Worm (Caenorhabditis elegans) whole organism, midembryonic: Measurements from ENCODE around the gene nhr-178.

Source experiments
- T22C8.4 ChIP-seq: fragments of 200-800 bp; sonication (Bioruptor generic); IDR thresholded peaks from 2 replicates; pipeline ENCODE4 v1.3.6; 2022; ENCODE audit warnings: missing genetic modification characterization, missing compliant biosample characterization
- flt-1 ChIP-seq: fragments of 200-800 bp; sonication (Bioruptor generic); IDR thresholded peaks from 2 replicates; pipeline ENCODE4 v1.3.6; 2022; ENCODE audit warnings: missing genetic modification characterization, missing compliant biosample characterization
- klf-2 ChIP-seq: fragments of 200-800 bp; sonication (Bioruptor generic); conservative IDR thresholded peaks from 2 replicates; pipeline ENCODE4 v1.3.6; 2022; ENCODE audit warnings: missing genetic modification reagents, missing genetic modification characterization, missing compliant biosample characterization
- med-1 ChIP-seq: sonication (generic microtip); optimal IDR thresholded peaks from 2 replicates; lab custom pipeline; 2017; ENCODE audit warnings: missing genetic modification characterization, mild to moderate bottlenecking, missing compliant biosample characterization, antibody characterized with exemption, missing genetic modification reagents; ENCODE audit not compliant: insufficient read depth
- ref-1 ChIP-seq: fragments of 200-800 bp; sonication (Bioruptor generic); conservative IDR thresholded peaks from 2 replicates; pipeline ENCODE4 v1.3.6; 2022; ENCODE audit warnings: missing genetic modification reagents, missing genetic modification characterization, missing compliant biosample characterization
- tab-1 ChIP-seq: fragments of 200-800 bp; sonication (Bioruptor generic); IDR thresholded peaks from 2 replicates; pipeline ENCODE4 v1.3.6; 2022; ENCODE audit warnings: missing genetic modification characterization, missing compliant biosample characterization
- ztf-29 ChIP-seq: fragments of 200-800 bp; sonication (Bioruptor generic); IDR thresholded peaks from 2 replicates; pipeline ENCODE4 v1.3.6; 2022; ENCODE audit warnings: missing genetic modification reagents, missing genetic modification characterization, missing compliant biosample characterization

ce11 chrV:1624340-1624739 is 16.6 kb upstream of the nhr-178 start, which contains the start of gene nhr-110:
- TF ChIP-seq ztf-29 (GFP tag; lab: Robert Waterston, UW) (no peak), tab-1 (no peak), klf-2 (GFP tag; lab: Robert Waterston, UW) (no peak), T22C8.4 (GFP tag; lab: Robert Waterston, UW) (no peak), flt-1 (GFP tag; lab: Robert Waterston, UW) (no peak), ref-1 (GFP tag; lab: Robert Waterston, UW) (no peak), med-1 (GFP tag; lab: Kevin White, UChicago) (no peak)
